Worm (Caenorhabditis elegans) whole organism, late embryonic: Measurements from ENCODE around the gene F28B1.9.

Source experiments
- C38D4.7 ChIP-seq: fragments of 200-800 bp; sonication (Bioruptor generic); optimal IDR thresholded peaks from 2 replicates; lab custom pipeline; 2018; ENCODE audit warnings: mild to moderate bottlenecking, missing genetic modification characterization, moderate library complexity, missing compliant biosample characterization
- K09A11.1 ChIP-seq: sonication (generic microtip); optimal IDR thresholded peaks from 2 replicates; lab custom pipeline; 2017; ENCODE audit warnings: antibody characterized with exemption, mild to moderate bottlenecking, missing genetic modification characterization, missing compliant biosample characterization; ENCODE audit not compliant: insufficient read depth
- Y22D7AL.16 ChIP-seq: sonication (generic microtip); optimal IDR thresholded peaks from 2 replicates; lab custom pipeline; 2016; ENCODE audit warnings: missing genetic modification characterization, missing compliant biosample characterization
- ceh-19 ChIP-seq: fragments of 200-800 bp; sonication (Bioruptor generic); optimal IDR thresholded peaks from 2 replicates; lab custom pipeline; 2018; ENCODE audit warnings: mild to moderate bottlenecking, missing genetic modification characterization, missing compliant biosample characterization
- ceh-2 ChIP-seq: sonication (generic microtip); optimal IDR thresholded peaks from 2 replicates; lab custom pipeline; 2016; ENCODE audit warnings: missing genotype, missing genetic modification characterization, missing compliant biosample characterization
- ceh-30 ChIP-seq: fragments of 150-350 bp; optimal IDR thresholded peaks from 2 replicates; lab custom pipeline; 2014; ENCODE audit warnings: missing biosample characterization, missing genetic modification characterization
- ceh-31 ChIP-seq: sonication (generic microtip); optimal IDR thresholded peaks from 2 replicates; lab custom pipeline; 2016; ENCODE audit warnings: missing genetic modification characterization, missing compliant biosample characterization
- ceh-48 ChIP-seq: sonication (generic microtip); optimal IDR thresholded peaks from 2 replicates; lab custom pipeline; 2016; ENCODE audit warnings: missing genetic modification characterization, inconsistent platforms, missing compliant biosample characterization
- che-1 ChIP-seq: sonication (generic microtip); optimal IDR thresholded peaks from 2 replicates; lab custom pipeline; 2016; ENCODE audit warnings: mild to moderate bottlenecking, missing genetic modification characterization, missing compliant biosample characterization
- dmd-4 ChIP-seq: sonication (generic microtip); optimal IDR thresholded peaks from 2 replicates; lab custom pipeline; 2016; ENCODE audit warnings: borderline replicate concordance, missing genetic modification characterization, missing compliant biosample characterization
- ets-4 ChIP-seq: sonication (generic microtip); optimal IDR thresholded peaks from 2 replicates; lab custom pipeline; 2016; ENCODE audit warnings: missing genetic modification characterization, missing compliant biosample characterization
- eyg-1 ChIP-seq: sonication (generic microtip); optimal IDR thresholded peaks from 2 replicates; lab custom pipeline; 2016; ENCODE audit warnings: missing genotype, missing genetic modification characterization, missing compliant biosample characterization
- fkh-10 ChIP-seq: fragments of 150-350 bp; optimal IDR thresholded peaks from 2 replicates; lab custom pipeline; 2014; ENCODE audit warnings: missing biosample characterization, missing genetic modification reagents, missing genetic modification characterization
- fkh-6 ChIP-seq: sonication (generic microtip); optimal IDR thresholded peaks from 2 replicates; lab custom pipeline; 2016; ENCODE audit warnings: missing genetic modification characterization, missing compliant biosample characterization
- hlh-13 ChIP-seq: fragments of 200-800 bp; sonication (Bioruptor generic); optimal IDR thresholded peaks from 2 replicates; lab custom pipeline; 2018; ENCODE audit warnings: mild to moderate bottlenecking, missing genetic modification characterization, missing compliant biosample characterization
- hlh-15 ChIP-seq: sonication (generic microtip); optimal IDR thresholded peaks from 2 replicates; lab custom pipeline; 2016; ENCODE audit warnings: missing genetic modification characterization, missing compliant biosample characterization
- hlh-8 ChIP-seq: sonication (generic microtip); optimal IDR thresholded peaks from 2 replicates; lab custom pipeline; 2016; ENCODE audit warnings: missing genotype, missing genetic modification characterization, missing compliant biosample characterization
- lin-11 ChIP-seq: fragments of 200-800 bp; sonication (Bioruptor generic); optimal IDR thresholded peaks from 2 replicates; lab custom pipeline; 2018; ENCODE audit warnings: mild to moderate bottlenecking, missing genetic modification characterization, missing compliant biosample characterization
- npax-4 ChIP-seq: sonication (generic microtip); optimal IDR thresholded peaks from 2 replicates; lab custom pipeline; 2016; ENCODE audit warnings: missing genetic modification characterization, missing compliant biosample characterization
- odd-2 ChIP-seq: sonication (generic microtip); optimal IDR thresholded peaks from 2 replicates; lab custom pipeline; 2017; ENCODE audit warnings: antibody characterized with exemption, mild to moderate bottlenecking, missing genetic modification characterization, missing compliant biosample characterization
- pag-3 ChIP-seq: sonication (generic microtip); optimal IDR thresholded peaks from 2 replicates; lab custom pipeline; 2016; ENCODE audit warnings: missing compliant biosample characterization, missing genetic modification characterization, borderline replicate concordance
- pha-4 ChIP-seq: fragments of 150-350 bp; optimal IDR thresholded peaks from 2 replicates; lab custom pipeline; 2018; ENCODE audit warnings: missing biosample characterization, missing genetic modification reagents, missing genetic modification characterization
- pqm-1 ChIP-seq: sonication (generic microtip); optimal IDR thresholded peaks from 2 replicates; lab custom pipeline; 2016; ENCODE audit warnings: missing genetic modification characterization, missing compliant biosample characterization
- sdc-2 ChIP-seq: sonication (generic microtip); optimal IDR thresholded peaks from 2 replicates; lab custom pipeline; 2016; ENCODE audit warnings: missing genotype, missing genetic modification characterization, missing compliant biosample characterization
- sox-2 ChIP-seq: fragments of 200-800 bp; sonication (Bioruptor generic); IDR thresholded peaks from 2 replicates; pipeline ENCODE4 v1.3.6; 2022; ENCODE audit warnings: missing genetic modification reagents, missing genetic modification characterization, missing compliant biosample characterization
- sox-4 ChIP-seq: sonication (generic microtip); optimal IDR thresholded peaks from 2 replicates; lab custom pipeline; 2017; ENCODE audit warnings: mild to moderate bottlenecking, missing genetic modification characterization, inconsistent platforms, missing compliant biosample characterization
- syd-9 ChIP-seq: sonication (generic microtip); optimal IDR thresholded peaks from 2 replicates; lab custom pipeline; 2016; ENCODE audit warnings: mild to moderate bottlenecking, missing genetic modification characterization, moderate library complexity, missing compliant biosample characterization
- ttx-3 ChIP-seq: sonication (generic microtip); optimal IDR thresholded peaks from 2 replicates; lab custom pipeline; 2016; ENCODE audit warnings: missing genetic modification reagents, missing genetic modification characterization, missing compliant biosample characterization
- unc-3 ChIP-seq, 2 experiments: fragments of 200-800 bp in 1 of 2; sonication (Bioruptor generic) in 1 of 2; sonication (generic microtip) in 1 of 2; conservative IDR thresholded peaks in 1 of 2; optimal IDR thresholded peaks in 1 of 2; 2 replicates each; pipeline versions ENCODE4 v1.3.6 to Lab custom; 2016 to 2022; ENCODE audit warnings: missing compliant biosample characterization in 2 of 2, missing genetic modification characterization in 2 of 2, missing genetic modification reagents in 1 of 2
- unc-55 ChIP-seq: sonication (generic microtip); optimal IDR thresholded peaks from 2 replicates; lab custom pipeline; 2017; ENCODE audit warnings: missing biosample characterization, missing genetic modification reagents, missing genetic modification characterization

F28B1.9 gene

DNA sequence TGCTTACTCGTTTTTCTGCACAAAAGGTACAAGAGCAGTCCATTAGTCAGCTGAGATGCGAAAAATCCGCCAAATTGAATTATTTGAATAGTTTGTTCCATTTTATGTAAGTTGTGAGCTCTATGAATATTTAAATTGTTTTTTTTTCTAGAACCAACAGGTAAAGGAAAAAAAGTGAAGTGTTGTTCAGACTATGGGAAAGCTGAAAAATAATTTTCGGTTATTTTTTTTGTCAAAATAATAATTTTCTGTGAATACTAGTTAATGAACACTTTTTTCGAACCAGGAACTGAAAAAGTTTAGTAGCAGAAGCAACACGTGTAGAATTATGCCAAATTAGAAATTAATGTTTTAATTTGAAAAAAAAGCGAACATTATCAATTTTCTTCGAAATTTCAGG, 14.2 kb downstream of the F28B1.9 start, which contains the start of gene str-125:
str-125 (minus strand) TSS at position 101 of the 400 bp plus-strand sequence.
- TF ChIP-seq lin-11 (no peak), ceh-2 (tag; lab: Kevin White, UChicago) (no peak), syd-9 (tag; lab: Kevin White, UChicago) (no peak)
- TF ChIP-seq, all 69 proteins: peak for 0

DNA sequence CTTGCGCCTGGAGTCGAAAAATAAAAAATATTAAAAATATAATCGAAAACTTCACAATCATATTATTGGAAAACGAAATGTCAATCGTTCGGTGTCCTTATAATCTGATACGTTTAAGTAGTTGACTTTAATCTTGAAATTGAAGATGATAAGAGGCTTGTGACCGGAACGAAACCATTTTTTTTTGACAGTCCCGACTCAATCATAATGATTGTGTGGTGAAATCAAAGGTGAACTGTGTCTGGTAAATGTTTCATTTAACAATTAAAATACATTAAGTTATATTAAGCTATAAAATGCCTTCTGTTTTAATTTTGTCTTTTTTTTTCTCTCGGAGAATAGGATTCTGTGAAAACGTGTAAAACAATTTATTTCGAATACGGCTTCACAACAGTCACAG, 16.2 kb downstream of the F28B1.9 start, which contains the start of gene T05E12.3:
T05E12.3 (minus strand) TSS at position 101 of the 400 bp plus-strand sequence.
- TF ChIP-seq ttx-3 (tag; lab: Kevin White, UChicago) (no peak), lin-11 (no peak), ets-4 (tag; lab: Kevin White, UChicago) (no peak), sdc-2 (tag; lab: Kevin White, UChicago) (no peak)

DNA sequence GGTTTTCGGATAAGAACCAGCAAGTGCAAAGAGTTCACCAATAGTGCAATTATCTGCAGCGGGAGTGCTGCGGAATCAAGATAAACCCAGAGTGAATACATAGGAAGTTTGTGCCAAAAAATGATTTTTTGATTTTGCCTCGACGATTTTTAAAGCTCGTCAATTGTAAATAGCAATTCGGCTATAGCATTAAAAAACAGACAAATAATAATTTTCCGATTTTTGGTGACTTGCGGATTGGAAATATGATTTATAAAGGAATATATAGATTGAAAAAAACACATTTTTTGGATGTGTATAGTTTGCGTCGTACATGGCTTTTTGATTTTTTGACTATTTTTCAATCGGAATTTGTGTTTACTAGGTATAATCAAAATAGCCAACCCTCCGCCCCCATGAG, 18.1 kb downstream of the F28B1.9 start, which contains the start of gene srw-20:
srw-20 (minus strand) TSS at position 101 of the 400 bp plus-strand sequence.
- TF ChIP-seq dmd-4 (tag; lab: Kevin White, UChicago) (no peak), hlh-15 (tag; lab: Kevin White, UChicago) (no peak), npax-4 (no peak)

DNA sequence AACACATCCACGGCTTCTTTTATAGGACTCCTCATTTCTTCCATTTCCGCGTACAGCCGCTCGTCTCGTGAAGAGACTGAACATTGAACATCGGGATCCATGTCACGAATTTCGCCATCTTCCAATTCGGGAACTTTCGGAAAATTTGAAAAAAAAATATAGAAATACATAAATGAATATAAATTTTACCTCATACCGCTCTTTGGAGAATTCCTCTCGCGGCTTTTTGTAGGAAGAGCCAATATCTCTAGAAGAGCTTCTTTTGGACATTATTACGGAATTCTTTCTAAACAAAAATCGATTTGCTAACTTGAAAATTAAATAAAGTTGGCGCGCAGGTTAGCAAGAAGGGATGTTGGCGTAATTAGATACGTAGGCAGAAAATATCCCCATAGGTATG, 21.0 kb downstream of the F28B1.9 start, which contains the start of gene T05E12.9:
T05E12.9 (minus strand) TSS at position 101 of the 400 bp plus-strand sequence.
- TF ChIP-seq ceh-31 (tag; lab: Kevin White, UChicago) (no peak), sox-4 (no peak), unc-3 (GFP tag; conservative IDR thresholded peaks at IDR 0.05; lab: Robert Waterston, UW) (no peak), unc-3 (tag; optimal IDR thresholded peaks at IDR 0.05; lab: Kevin White, UChicago) (no peak), che-1 (no peak), Y22D7AL.16 (tag; lab: Kevin White, UChicago) (no peak), pag-3 (no peak)
- TF ChIP-seq, all 69 proteins: peak for 0

DNA sequence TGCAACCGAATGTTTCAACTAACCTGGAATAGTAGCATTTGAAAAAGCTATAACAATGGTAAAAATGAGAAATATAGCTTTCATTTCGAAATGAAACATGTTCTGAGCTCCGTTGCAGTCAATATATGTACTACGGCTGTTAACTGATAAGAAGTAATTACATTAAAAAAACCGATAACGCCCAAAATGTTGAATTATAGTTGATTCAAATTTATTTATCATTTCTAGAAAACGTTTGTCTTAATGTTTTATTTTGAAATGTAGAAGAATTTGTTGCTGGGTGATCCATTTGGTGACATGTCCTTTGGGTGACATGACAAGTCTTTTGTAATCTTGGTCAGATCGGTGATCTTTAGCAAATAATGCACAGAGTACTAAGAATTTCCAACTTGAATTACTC, 27.7 kb downstream of the F28B1.9 start, which contains the start of gene T05E12.6:
T05E12.6 (minus strand) TSS at position 101 of the 400 bp plus-strand sequence.
- TF ChIP-seq che-1 = no peak
- TF ChIP-seq, all 69 proteins: peak for 0

DNA sequence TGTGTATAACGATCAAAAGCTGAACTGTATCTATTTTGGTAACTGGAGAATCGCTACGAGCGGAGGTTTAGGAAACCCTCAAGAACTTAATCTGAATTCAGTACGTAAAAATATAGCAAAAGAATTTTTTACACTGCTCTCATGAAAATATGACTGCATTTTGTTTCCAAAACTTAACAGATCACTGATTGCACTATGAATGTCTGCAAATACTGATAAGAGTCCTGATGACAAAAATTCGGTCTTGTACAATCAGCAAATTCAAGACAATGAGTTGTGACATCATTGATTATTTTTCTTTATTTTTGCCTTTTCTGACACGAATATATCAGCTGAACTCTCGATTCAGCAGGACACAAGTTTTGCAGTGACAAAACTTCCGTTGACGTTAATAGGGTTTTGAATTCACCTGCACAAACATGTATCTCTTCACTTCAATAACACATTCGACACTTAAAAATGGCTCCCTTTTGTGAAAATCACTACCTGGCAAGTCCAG, 28.3 kb downstream of the F28B1.9 start, which contains the start of gene srh-237:
srh-237 (plus strand) TSS at position 449 of the 499 bp plus-strand sequence.
- no peak for TF ChIP-seq sox-2

DNA sequence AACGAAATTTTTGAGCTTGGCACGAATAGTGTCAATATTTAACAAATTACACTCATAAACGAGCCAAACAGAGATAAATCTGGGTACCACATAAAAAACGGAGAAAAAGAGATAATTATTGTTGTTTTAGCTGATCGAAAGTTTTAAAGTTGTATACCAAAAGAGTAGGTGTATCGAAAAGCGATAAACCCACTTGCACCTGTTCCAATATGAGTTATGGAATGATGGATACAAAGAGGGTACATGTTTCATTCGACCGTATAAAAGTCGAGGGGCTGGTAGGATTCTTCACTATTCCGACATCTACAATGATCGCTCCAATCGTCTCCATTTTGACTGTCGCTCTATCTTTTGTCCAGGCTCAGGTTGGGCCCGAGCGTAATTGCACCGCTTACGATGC, 30.6 kb downstream of the F28B1.9 start, which contains the start of gene ZK218.1:
ZK218.1 (plus strand) TSS at position 301 of the 400 bp plus-strand sequence.
- TF ChIP-seq fkh-6 = no peak
- no peak for TF ChIP-seq unc-55
- no peak for TF ChIP-seq pha-4
- TF ChIP-seq C38D4.7 (GFP tag; lab: Kevin White, UChicago) = no peak
- no peak for TF ChIP-seq ceh-19 (GFP tag; lab: Kevin White, UChicago)
- no peak for TF ChIP-seq ceh-30 (tag; lab: Kevin White, UChicago)
- TF ChIP-seq pqm-1 (tag; lab: Kevin White, UChicago) = no peak
- TF ChIP-seq sdc-2 (tag; lab: Kevin White, UChicago) = no peak
- no peak for TF ChIP-seq fkh-10 (GFP tag; lab: Kevin White, UChicago)
- no peak for TF ChIP-seq odd-2 (tag; lab: Kevin White, UChicago)
- TF ChIP-seq ceh-48 (tag; lab: Kevin White, UChicago) = no peak
- TF ChIP-seq K09A11.1 (tag; lab: Kevin White, UChicago) = no peak
- no peak for TF ChIP-seq hlh-8 (tag; lab: Kevin White, UChicago)
- TF ChIP-seq hlh-13 (GFP tag; lab: Kevin White, UChicago) = no peak
- no peak for TF ChIP-seq eyg-1 (tag; lab: Kevin White, UChicago)
